Worm (Caenorhabditis elegans): ENCODE results near the gene K12H4.3.

The K12H4.3 gene

ce11 chrIII:8022077-8022476 is 23.8 kb upstream of the K12H4.3 start, which contains the start of gene F44B9.2:
Gene F44B9.2, plus strand, starts transcription at chrIII:8022463.
- TF ChIP-seq ceh-83 (GFP tag; optimal IDR thresholded peaks at IDR 0.05) (no peak), unc-120 (tag; optimal IDR thresholded peaks at IDR 0.05; ENCODE audit: poor library complexity, severe bottlenecking) (peak; percentile 75), hlh-1 (tag; optimal IDR thresholded peaks at IDR 0.05) (peak; percentile 17)

ce11 chrIII:8027942-8028341 is 17.9 kb upstream of the K12H4.3 start, which contains the start of gene mdt-30:
Gene mdt-30, minus strand, starts transcription at chrIII:8028042.
- TF ChIP-seq sptf-1 (tag; optimal IDR thresholded peaks at IDR 0.05) (no peak), mep-1 (tag; optimal IDR thresholded peaks at IDR 0.05) (no peak), nhr-76 (tag; optimal IDR thresholded peaks at IDR 0.05) (no peak), unc-39 (tag; optimal IDR thresholded peaks at IDR 0.05) (no peak), unc-62 (GFP tag; optimal IDR thresholded peaks at IDR 0.05) (no peak), lin-13 (tag; optimal IDR thresholded peaks at IDR 0.05) (no peak), drap-1 (GFP tag; optimal IDR thresholded peaks at IDR 0.05) (no peak), nhr-12 (tag; optimal IDR thresholded peaks at IDR 0.05) (no peak), nhr-28 (tag; optimal IDR thresholded peaks at IDR 0.05) (no peak), ham-2 (GFP tag; optimal IDR thresholded peaks at IDR 0.05) (no peak), nhr-2 (tag; optimal IDR thresholded peaks at IDR 0.05) (no peak), cnd-1 (tag; optimal IDR thresholded peaks at IDR 0.05) (no peak), flh-1 (GFP tag; optimal IDR thresholded peaks at IDR 0.05) (no peak), zip-8 (tag; optimal IDR thresholded peaks at IDR 0.05) (no peak), lsy-2 (tag; optimal IDR thresholded peaks at IDR 0.05) (no peak), elt-1 (tag; optimal IDR thresholded peaks at IDR 0.05; ENCODE audit: borderline replicate concordance, insufficient read depth) (no peak)

ce11 chrIII:8029487-8029886 is 16.3 kb upstream of the K12H4.3 start, which contains the start of gene F44B9.8:
Gene F44B9.8, minus strand, starts transcription at chrIII:8029649.
- TF ChIP-seq lin-32 (GFP tag; optimal IDR thresholded peaks at IDR 0.05) (no peak), nhr-2 (tag; optimal IDR thresholded peaks at IDR 0.05) (no peak), nhr-237 (tag; optimal IDR thresholded peaks at IDR 0.05) (peak; percentile 31), unc-62 (GFP tag; optimal IDR thresholded peaks at IDR 0.05) (no peak), lsy-2 (tag; optimal IDR thresholded peaks at IDR 0.05) (peak; percentile 39), pha-4 (tag; optimal IDR thresholded peaks at IDR 0.05) (peak; percentile 17)

ce11 chrIII:8030963-8031362 is 14.9 kb upstream of the K12H4.3 start, which contains the start of gene F44B9.9:
Gene F44B9.9, minus strand, starts transcription at chrIII:8031063.
- TF ChIP-seq lin-32 (GFP tag; optimal IDR thresholded peaks at IDR 0.05) (no peak), snpc-4 (tag; optimal IDR thresholded peaks at IDR 0.05) (no peak), cnd-1 (tag; optimal IDR thresholded peaks at IDR 0.05) (no peak), nhr-12 (tag; optimal IDR thresholded peaks at IDR 0.05) (no peak), ces-1 (GFP tag; optimal IDR thresholded peaks at IDR 0.05) (no peak), M03D4.4 (tag; optimal IDR thresholded peaks at IDR 0.05) (no peak), unc-62 (GFP tag; optimal IDR thresholded peaks at IDR 0.05) (no peak), tbx-8 (GFP tag; optimal IDR thresholded peaks at IDR 0.05) (no peak), zip-8 (tag; optimal IDR thresholded peaks at IDR 0.05) (no peak), pha-4 (tag; optimal IDR thresholded peaks at IDR 0.05) (no peak), drap-1 (GFP tag; optimal IDR thresholded peaks at IDR 0.05) (no peak)

ce11 chrIII:8033534-8033933 is 12.3 kb upstream of the K12H4.3 start, which contains the start of gene F44B9.10:
Gene F44B9.10, minus strand, starts transcription at chrIII:8033634.
- TF ChIP-seq pha-4 (tag; optimal IDR thresholded peaks at IDR 0.05) (no peak), bed-3 (GFP tag; optimal IDR thresholded peaks at IDR 0.05) (no peak), unc-39 (tag; optimal IDR thresholded peaks at IDR 0.05) (no peak), ces-1 (GFP tag; optimal IDR thresholded peaks at IDR 0.05) (no peak), cnd-1 (tag; optimal IDR thresholded peaks at IDR 0.05) (no peak), M03D4.4 (tag; optimal IDR thresholded peaks at IDR 0.05) (no peak), elt-3 (tag; optimal IDR thresholded peaks at IDR 0.05) (no peak), lin-13 (tag; optimal IDR thresholded peaks at IDR 0.05) (no peak), mab-5 (tag; optimal IDR thresholded peaks at IDR 0.05) (no peak), drap-1 (GFP tag; optimal IDR thresholded peaks at IDR 0.05) (no peak), sem-2 (GFP tag; optimal IDR thresholded peaks at IDR 0.05) (no peak), sptf-1 (tag; optimal IDR thresholded peaks at IDR 0.05) (no peak), mls-2 (tag; optimal IDR thresholded peaks at IDR 0.05) (no peak), zip-8 (tag; optimal IDR thresholded peaks at IDR 0.05) (no peak), nhr-28 (tag; optimal IDR thresholded peaks at IDR 0.05) (no peak), hlh-1 (tag; optimal IDR thresholded peaks at IDR 0.05) (no peak), ham-2 (GFP tag; optimal IDR thresholded peaks at IDR 0.05) (no peak), blmp-1 (tag; optimal IDR thresholded peaks at IDR 0.05) (no peak), nhr-76 (tag; optimal IDR thresholded peaks at IDR 0.05) (no peak), lin-32 (GFP tag; optimal IDR thresholded peaks at IDR 0.05) (no peak)
